Worm (Caenorhabditis elegans) whole organism, L4 larva: Measurements from ENCODE around the gene R08C7.8.

Experiments
- F10B5.3 ChIP-seq: sonication (generic microtip); optimal IDR thresholded peaks from 2 replicates; lab custom pipeline; 2016; ENCODE audit warnings: mild to moderate bottlenecking, missing genetic modification characterization, missing compliant biosample characterization
- arid-1 ChIP-seq: fragments of 200-800 bp; sonication (Bioruptor generic); conservative IDR thresholded peaks from 2 replicates; pipeline ENCODE4 v1.3.6; 2022; ENCODE audit warnings: missing genetic modification reagents, missing genetic modification characterization, missing compliant biosample characterization
- ceh-28 ChIP-seq: fragments of 150-350 bp; optimal IDR thresholded peaks from 2 replicates; lab custom pipeline; 2014; ENCODE audit warnings: missing biosample characterization, missing genetic modification reagents, missing genetic modification characterization
- ceh-32 ChIP-seq: sonication (generic microtip); optimal IDR thresholded peaks from 2 replicates; lab custom pipeline; 2016; ENCODE audit warnings: mild to moderate bottlenecking, missing genetic modification characterization, missing compliant biosample characterization; ENCODE audit not compliant: poor library complexity
- daf-16 ChIP-seq, 3 experiments: sonication (generic microtip); optimal IDR thresholded peaks; 2 replicates each; lab custom pipeline; 2016 to 2017; ENCODE audit warnings: missing genetic modification characterization in 3 of 3, missing genetic modification reagents in 3 of 3, mild to moderate bottlenecking in 2 of 3, missing compliant biosample characterization in 2 of 3, missing biosample characterization in 1 of 3, moderate library complexity in 1 of 3
- dmd-6 ChIP-seq: fragments of 200-800 bp; sonication (Bioruptor generic); IDR thresholded peaks from 2 replicates; pipeline ENCODE4 v1.3.6; 2022; ENCODE audit warnings: missing genetic modification reagents, missing genetic modification characterization, missing compliant biosample characterization
- dve-1 ChIP-seq: sonication (generic microtip); optimal IDR thresholded peaks from 2 replicates; lab custom pipeline; 2017; ENCODE audit warnings: antibody characterized with exemption, mild to moderate bottlenecking, missing genetic modification characterization, missing compliant biosample characterization; ENCODE audit not compliant: insufficient read depth
- egl-43 ChIP-seq: fragments of 200-800 bp; sonication (Bioruptor generic); IDR thresholded peaks from 2 replicates; pipeline ENCODE4 v1.3.6; 2022; ENCODE audit warnings: missing genetic modification reagents, missing genetic modification characterization, missing compliant biosample characterization
- fkh-10 ChIP-seq: fragments of 150-350 bp; optimal IDR thresholded peaks from 2 replicates; lab custom pipeline; 2014; ENCODE audit warnings: missing biosample characterization, missing genetic modification reagents, missing genetic modification characterization
- lin-13 ChIP-seq: fragments of 150-350 bp; optimal IDR thresholded peaks from 2 replicates; lab custom pipeline; 2014; ENCODE audit warnings: missing biosample characterization, missing genetic modification reagents, missing genetic modification characterization
- lin-38 ChIP-seq: fragments of 200-800 bp; sonication (Bioruptor generic); IDR thresholded peaks from 2 replicates; pipeline ENCODE4 v1.3.6; 2022; ENCODE audit warnings: missing genetic modification reagents, missing genetic modification characterization, missing compliant biosample characterization
- lin-39 ChIP-seq: fragments of 150-350 bp; optimal IDR thresholded peaks from 2 replicates; lab custom pipeline; 2014; ENCODE audit warnings: missing biosample characterization, missing genetic modification reagents, missing genetic modification characterization
- lsy-2 ChIP-seq, 2 experiments: fragments of 150-350 bp in 1 of 2; sonication (generic microtip) in 1 of 2; optimal IDR thresholded peaks; 2 replicates each; lab custom pipeline; 2014 to 2017; ENCODE audit warnings: missing biosample characterization in 2 of 2, missing genetic modification characterization in 2 of 2
- madf-5 ChIP-seq, 2 experiments: fragments of 200-800 bp; sonication (Bioruptor generic); IDR thresholded peaks; 2 replicates each; pipeline ENCODE4 v1.3.6; 2022; ENCODE audit warnings: missing compliant biosample characterization in 2 of 2, missing genetic modification characterization in 2 of 2
- mes-2 ChIP-seq: sonication (generic microtip); optimal IDR thresholded peaks from 2 replicates; lab custom pipeline; 2016; ENCODE audit warnings: missing genotype, mild to moderate bottlenecking, missing genetic modification characterization, missing compliant biosample characterization; ENCODE audit not compliant: poor library complexity, severe bottlenecking
- mxl-2 ChIP-seq: fragments of 200-800 bp; sonication (Bioruptor generic); conservative IDR thresholded peaks from 2 replicates; pipeline ENCODE4 v1.3.6; 2022; ENCODE audit warnings: missing genetic modification reagents, missing genetic modification characterization, missing compliant biosample characterization
- nhr-42 ChIP-seq: fragments of 200-800 bp; sonication (Bioruptor generic); IDR thresholded peaks from 2 replicates; pipeline ENCODE4 v1.3.6; 2022; ENCODE audit warnings: missing genetic modification characterization, missing compliant biosample characterization
- php-3 ChIP-seq: fragments of 200-800 bp; sonication (Bioruptor generic); IDR thresholded peaks from 2 replicates; pipeline ENCODE4 v1.3.6; 2022; ENCODE audit warnings: missing genetic modification reagents, missing genetic modification characterization, missing compliant biosample characterization
- pqm-1 ChIP-seq: sonication (generic microtip); optimal IDR thresholded peaks from 2 replicates; lab custom pipeline; 2017; ENCODE audit warnings: missing biosample characterization, missing genetic modification characterization
- sdz-12 ChIP-seq: fragments of 200-800 bp; sonication (Bioruptor generic); optimal IDR thresholded peaks from 2 replicates; lab custom pipeline; 2018; ENCODE audit warnings: mild to moderate bottlenecking, missing genetic modification characterization, missing compliant biosample characterization
- snpc-1.2 ChIP-seq: fragments of 200-800 bp; sonication (Bioruptor generic); IDR thresholded peaks from 2 replicates; pipeline ENCODE4 v1.3.6; 2022; ENCODE audit warnings: missing genetic modification reagents, missing genetic modification characterization, missing compliant biosample characterization
- snpc-4 ChIP-seq: fragments of 150-350 bp; optimal IDR thresholded peaks from 2 replicates; lab custom pipeline; 2014; ENCODE audit warnings: missing biosample characterization, missing genetic modification characterization

The R08C7.8 gene

DNA sequence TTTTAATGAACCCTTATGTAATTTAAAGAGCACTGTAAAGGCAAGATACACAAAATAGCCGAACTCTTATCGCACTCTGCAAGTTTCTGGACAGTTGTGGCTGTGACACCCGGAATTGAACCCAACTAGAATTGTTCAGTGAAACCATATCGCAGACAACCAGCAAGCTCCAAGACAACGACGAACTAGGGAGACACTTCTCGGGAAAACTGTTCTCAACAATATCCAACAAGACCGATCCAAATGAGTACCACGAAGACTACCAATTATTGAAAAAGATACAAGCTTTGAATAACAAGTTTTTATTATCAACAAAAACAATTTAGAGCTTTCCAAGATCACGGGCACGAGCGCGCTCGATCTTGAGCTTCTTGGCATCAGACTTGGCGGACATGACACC lies 45.5 kb downstream of the R08C7.8 start (continued):
- peak; percentile 13; the same call in 1 of the 2 replicates for TF ChIP-seq dmd-6
- TF ChIP-seq nhr-42 (GFP tag; lab: Robert Waterston, UW): 0 out of 2 replicates have a peak, but pooled peaks have one; percentile 43
- peak; percentile 87 for TF ChIP-seq lin-38 (GFP tag; lab: Robert Waterston, UW)
- TF ChIP-seq, all 104 proteins: peak for 23; not testable (repeated sequence) for 81

DNA sequence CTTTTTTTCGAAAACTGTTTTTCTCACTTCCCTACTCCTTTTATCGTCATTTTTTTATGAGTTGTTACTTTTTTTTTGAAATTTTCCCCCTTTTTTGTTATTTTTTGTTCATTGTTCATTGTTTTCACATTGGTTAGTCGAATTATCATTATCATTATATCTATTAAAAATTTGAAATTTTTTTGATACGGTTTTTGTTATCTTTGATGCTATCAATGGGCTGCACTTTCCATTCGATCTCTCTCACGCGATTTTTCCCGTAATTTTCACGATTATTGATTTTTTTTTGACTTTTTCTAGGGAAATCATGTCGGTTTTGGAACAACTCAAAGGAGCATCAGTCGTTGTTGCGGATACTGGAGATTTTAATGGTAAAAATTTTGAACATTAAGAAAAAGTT lies 48.0 kb downstream of the R08C7.8 start, which contains the start of gene tald-1:
tald-1 (plus strand) TSS at position 301 of the 400 bp plus-strand sequence.
- TF ChIP-seq lin-39 (tag; lab: Kevin White, UChicago) (no peak), daf-16 (GFP tag; optimal IDR thresholded peaks at IDR 0.05; lab: Kevin White, UChicago) (no peak), daf-16 (tag; optimal IDR thresholded peaks at IDR 0.05; lab: Kevin White, UChicago) (peak; percentile 0), php-3 (GFP tag; lab: Robert Waterston, UW) (0 out of 2 replicates have a peak, but pooled peaks have one; percentile 13), ceh-28 (peak; percentile 38), fkh-10 (GFP tag; lab: Kevin White, UChicago) (no peak), lin-38 (GFP tag; lab: Robert Waterston, UW) (no peak), mxl-2 (GFP tag; lab: Robert Waterston, UW) (no peak), snpc-4 (tag; lab: Kevin White, UChicago) (no peak), dve-1 (tag; lab: Kevin White, UChicago) (peak; percentile 5), lsy-2 (tag; optimal IDR thresholded peaks at IDR 0.05; lab: Kevin White, UChicago) (no peak), sdz-12 (GFP tag; lab: Kevin White, UChicago) (no peak), snpc-1.2 (GFP tag; lab: Robert Waterston, UW) (peak; percentile 25; the same call in 1 of the 2 replicates), pqm-1 (peak; percentile 38), madf-5 (GFP tag; IDR thresholded peaks at IDR 0.05; lab: Robert Waterston, UW) (no peak), mes-2 (tag; lab: Kevin White, UChicago) (no peak), lin-13 (no peak), arid-1 (GFP tag; lab: Robert Waterston, UW) (no peak), ceh-32 (tag; lab: Kevin White, UChicago) (no peak), egl-43 (GFP tag; lab: Robert Waterston, UW) (no peak), F10B5.3 (tag; lab: Kevin White, UChicago) (no peak)
